Fruit fly (Drosophila melanogaster) whole organism, embryonic: ENCODE results near the gene vsg.

Experiments used
- ATbp ChIP-seq: fragments of 200-800 bp; sonication (Bioruptor generic); optimal IDR thresholded peaks from 2 replicates; lab custom pipeline; 2017; ENCODE audit warnings: missing biosample characterization, mild to moderate bottlenecking, missing genetic modification characterization, missing genetic modification reagents
- Asciz ChIP-seq: fragments of 200-800 bp; sonication (Bioruptor generic); optimal IDR thresholded peaks from 2 replicates; lab custom pipeline; 2017; ENCODE audit warnings: missing biosample characterization, mild to moderate bottlenecking, missing genetic modification characterization, missing genetic modification reagents
- CG10209 ChIP-seq: fragments of 200-800 bp; sonication (Bioruptor generic); optimal IDR thresholded peaks from 3 replicates; lab custom pipeline; 2017; ENCODE audit warnings: missing biosample characterization, mild to moderate bottlenecking, missing genetic modification characterization, missing genetic modification reagents
- CG11093 ChIP-seq: fragments of 200-800 bp; sonication (Bioruptor generic); IDR thresholded peaks from 3 replicates; pipeline ENCODE4 v1.3.6; 2022; ENCODE audit warnings: missing biosample characterization, missing genetic modification characterization
- CG13287 ChIP-seq: fragments of 200-800 bp; sonication (Bioruptor generic); IDR thresholded peaks from 2 replicates; pipeline ENCODE4 v1.3.6; 2022; ENCODE audit warnings: missing biosample characterization, missing genetic modification characterization; ENCODE audit not compliant: partially characterized antibody
- CG13296 ChIP-seq: fragments of 200-800 bp; sonication (Bioruptor generic); optimal IDR thresholded peaks from 3 replicates; lab custom pipeline; 2018; ENCODE audit warnings: missing biosample characterization, mild to moderate bottlenecking, missing genetic modification characterization
- CG14050 ChIP-seq: fragments of 200-800 bp; sonication (Bioruptor generic); IDR thresholded peaks from 3 replicates; pipeline ENCODE4 v1.3.6; 2022; ENCODE audit warnings: missing biosample characterization, missing genetic modification characterization
- CG14667 ChIP-seq: fragments of 200-800 bp; sonication (Bioruptor generic); IDR thresholded peaks from 2 replicates; pipeline ENCODE4 v1.3.6; 2022; ENCODE audit warnings: missing biosample characterization, missing genetic modification characterization
- CG2712 ChIP-seq: fragments of 200-800 bp; optimal IDR thresholded peaks from 3 replicates; lab custom pipeline; 2019; ENCODE audit warnings: missing biosample characterization, mild to moderate bottlenecking, missing genetic modification characterization, moderate library complexity
- CG7357 ChIP-seq: fragments of 200-800 bp; sonication (Bioruptor generic); IDR thresholded peaks from 3 replicates; pipeline ENCODE4 v1.3.6; 2022; ENCODE audit warnings: missing biosample characterization, missing genetic modification characterization
- CG7928 ChIP-seq: fragments of 200-800 bp; sonication (Bioruptor generic); optimal IDR thresholded peaks from 2 replicates; lab custom pipeline; 2017; ENCODE audit warnings: missing biosample characterization, mild to moderate bottlenecking, missing genetic modification characterization
- CG7987 ChIP-seq: fragments of 200-800 bp; sonication (Bioruptor generic); optimal IDR thresholded peaks from 2 replicates; lab custom pipeline; 2018; ENCODE audit warnings: missing biosample characterization, mild to moderate bottlenecking, missing genetic modification characterization, moderate library complexity
- CG8281 ChIP-seq: fragments of 200-800 bp; sonication (Bioruptor generic); optimal IDR thresholded peaks from 2 replicates; lab custom pipeline; 2018; ENCODE audit warnings: missing biosample characterization, mild to moderate bottlenecking, missing genetic modification characterization, moderate library complexity
- CG8478 ChIP-seq: fragments of >200 bp; optimal IDR thresholded peaks from 2 replicates; lab custom pipeline; 2018
- CoRest ChIP-seq: fragments of 200-800 bp; sonication (Bioruptor generic); optimal IDR thresholded peaks from 3 replicates; lab custom pipeline; 2018; ENCODE audit warnings: missing biosample characterization, mild to moderate bottlenecking, missing genetic modification characterization, moderate library complexity
- Dad ChIP-seq: fragments of 200-800 bp; sonication (Bioruptor generic); optimal IDR thresholded peaks from 3 replicates; lab custom pipeline; 2016; ENCODE audit warnings: missing biosample characterization, missing genetic modification characterization
- Dip3 ChIP-seq: fragments of 200-800 bp; sonication (Bioruptor generic); optimal IDR thresholded peaks from 3 replicates; lab custom pipeline; 2016; ENCODE audit warnings: missing biosample characterization, missing genetic modification characterization
- E2f2 ChIP-seq: fragments of 200-800 bp; sonication (Bioruptor generic); IDR thresholded peaks from 2 replicates; pipeline ENCODE4 v1.3.6; 2022; ENCODE audit warnings: missing biosample characterization, missing genetic modification characterization
- Ets97D ChIP-seq: fragments of 200-800 bp; sonication (Bioruptor generic); optimal IDR thresholded peaks from 3 replicates; lab custom pipeline; 2016; ENCODE audit warnings: missing biosample characterization, missing genetic modification characterization
- Gsc ChIP-seq: fragments of 200-800 bp; sonication (Bioruptor generic); IDR thresholded peaks from 2 replicates; pipeline ENCODE4 v1.3.6; 2022; ENCODE audit warnings: missing biosample characterization, missing genetic modification characterization
- H2.0 ChIP-seq: fragments of 200-800 bp; sonication (Bioruptor generic); IDR thresholded peaks from 2 replicates; pipeline ENCODE4 v1.3.6; 2022; ENCODE audit warnings: missing biosample characterization, missing genetic modification characterization
- HLH4C ChIP-seq: fragments of 200-800 bp; sonication (Bioruptor generic); IDR thresholded peaks from 3 replicates; pipeline ENCODE4 v1.3.6; 2022; ENCODE audit warnings: missing biosample characterization, missing genetic modification characterization; ENCODE audit not compliant: partially characterized antibody
- Nf-YC ChIP-seq: fragments of 200-800 bp; optimal IDR thresholded peaks from 3 replicates; lab custom pipeline; 2019; ENCODE audit warnings: missing biosample characterization, mild to moderate bottlenecking, missing genetic modification characterization, moderate library complexity
- Oaz ChIP-seq: fragments of 200-800 bp; sonication (Bioruptor generic); IDR thresholded peaks from 2 replicates; pipeline ENCODE4 v1.3.6; 2022; ENCODE audit warnings: missing biosample characterization, missing genetic modification characterization
- Rfx ChIP-seq: fragments of 200-800 bp; sonication (Bioruptor generic); IDR thresholded peaks from 2 replicates; pipeline ENCODE4 v1.3.6; 2022; ENCODE audit warnings: missing biosample characterization, missing genetic modification characterization
- Rx ChIP-seq: fragments of 200-800 bp; sonication (Bioruptor generic); IDR thresholded peaks from 2 replicates; pipeline ENCODE4 v1.3.6; 2022; ENCODE audit warnings: missing biosample characterization, missing genetic modification characterization
- Sry-β ChIP-seq: fragments of 200-800 bp; sonication (Bioruptor generic); optimal IDR thresholded peaks from 2 replicates; lab custom pipeline; 2018; ENCODE audit warnings: missing biosample characterization, mild to moderate bottlenecking, missing genetic modification characterization, moderate library complexity
- bcd ChIP-seq: fragments of 200-800 bp; sonication (Bioruptor generic); optimal IDR thresholded peaks from 2 replicates; lab custom pipeline; 2017; ENCODE audit warnings: missing biosample characterization, mild to moderate bottlenecking, missing genetic modification characterization
- cg ChIP-seq: fragments of 200-800 bp; sonication (Bioruptor generic); optimal IDR thresholded peaks from 3 replicates; lab custom pipeline; 2019; ENCODE audit warnings: missing biosample characterization, mild to moderate bottlenecking, missing genetic modification characterization, moderate library complexity
- dm ChIP-seq: fragments of 200-800 bp; sonication (Bioruptor generic); optimal IDR thresholded peaks from 3 replicates; lab custom pipeline; 2016; ENCODE audit warnings: missing biosample characterization, missing genetic modification characterization
- eve ChIP-seq, 2 experiments: fragments of >200 bp; optimal IDR thresholded peaks; 2 replicates each; lab custom pipeline; 2017; ENCODE audit warnings: missing biosample characterization in 2 of 2, missing genetic modification characterization in 2 of 2
- gcm2 ChIP-seq: fragments of 200-800 bp; sonication (Bioruptor generic); optimal IDR thresholded peaks from 2 replicates; lab custom pipeline; 2016; ENCODE audit warnings: missing biosample characterization, missing genetic modification characterization
- grau ChIP-seq: fragments of 200-800 bp; optimal IDR thresholded peaks from 3 replicates; lab custom pipeline; 2019; ENCODE audit warnings: missing biosample characterization, mild to moderate bottlenecking, missing genetic modification characterization, moderate library complexity
- gro ChIP-seq: fragments of 200-800 bp; sonication (Bioruptor generic); optimal IDR thresholded peaks from 2 replicates; lab custom pipeline; 2016; ENCODE audit warnings: missing biosample characterization, missing genetic modification characterization
- inv ChIP-seq: fragments of 200-800 bp; sonication (Bioruptor generic); IDR thresholded peaks from 2 replicates; pipeline ENCODE4 v1.3.6; 2022; ENCODE audit warnings: missing biosample characterization, missing genetic modification characterization; ENCODE audit not compliant: partially characterized antibody
- jing ChIP-seq: fragments of 200-800 bp; sonication (Bioruptor generic); optimal IDR thresholded peaks from 2 replicates; lab custom pipeline; 2018; ENCODE audit warnings: missing biosample characterization, mild to moderate bottlenecking, missing genetic modification characterization
- kay ChIP-seq: fragments of 200-800 bp; sonication (Bioruptor generic); optimal IDR thresholded peaks from 2 replicates; lab custom pipeline; 2016; ENCODE audit warnings: missing biosample characterization, missing genetic modification characterization
- nom ChIP-seq: fragments of 200-800 bp; sonication (Bioruptor generic); optimal IDR thresholded peaks from 2 replicates; lab custom pipeline; 2017; ENCODE audit warnings: missing biosample characterization, missing genetic modification characterization, mild to moderate bottlenecking, moderate library complexity, missing genetic modification reagents
- peb ChIP-seq: fragments of 200-800 bp; sonication (Bioruptor generic); IDR thresholded peaks from 2 replicates; pipeline ENCODE4 v1.3.6; 2022; ENCODE audit warnings: missing biosample characterization, missing genetic modification characterization
- row ChIP-seq: fragments of 200-800 bp; sonication (Bioruptor generic); IDR thresholded peaks from 3 replicates; pipeline ENCODE4 v1.3.6; 2022; ENCODE audit warnings: missing biosample characterization, missing genetic modification characterization
- salm ChIP-seq: fragments of 200-800 bp; sonication (Bioruptor generic); optimal IDR thresholded peaks from 2 replicates; lab custom pipeline; 2018; ENCODE audit warnings: missing biosample characterization, mild to moderate bottlenecking, missing genetic modification characterization
- sc ChIP-seq, 3 experiments: fragments of >200 bp in 2 of 3; fragments of 200-800 bp in 1 of 3; sonication (Bioruptor generic) in 1 of 3; optimal IDR thresholded peaks; 2 replicates in 2 of 3; 3 replicates in 1 of 3; lab custom pipeline; 2017; ENCODE audit warnings: mild to moderate bottlenecking in 1 of 3, missing biosample characterization in 1 of 3, missing genetic modification characterization in 1 of 3, missing genetic modification reagents in 1 of 3
- schlank ChIP-seq: fragments of 200-800 bp; sonication (Bioruptor generic); optimal IDR thresholded peaks from 2 replicates; lab custom pipeline; 2018; ENCODE audit warnings: missing biosample characterization, mild to moderate bottlenecking, missing genetic modification characterization
- seq ChIP-seq: fragments of 200-800 bp; sonication (Bioruptor generic); IDR thresholded peaks from 2 replicates; pipeline ENCODE4 v1.3.6; 2022; ENCODE audit warnings: missing biosample characterization, missing genetic modification characterization
- sisA ChIP-seq: fragments of 200-800 bp; sonication (Bioruptor generic); IDR thresholded peaks from 2 replicates; pipeline ENCODE4 v1.3.6; 2022; ENCODE audit warnings: missing biosample characterization, missing genetic modification characterization
- slou ChIP-seq: fragments of 200-800 bp; sonication (Bioruptor generic); optimal IDR thresholded peaks from 3 replicates; lab custom pipeline; 2016; ENCODE audit warnings: missing biosample characterization, missing genetic modification characterization
- slp2 ChIP-seq: fragments of 200-800 bp; sonication (Bioruptor generic); optimal IDR thresholded peaks from 2 replicates; lab custom pipeline; 2016; ENCODE audit warnings: missing biosample characterization, missing genetic modification characterization
- sqz ChIP-seq: fragments of 200-800 bp; sonication (Bioruptor generic); optimal IDR thresholded peaks from 3 replicates; lab custom pipeline; 2018; ENCODE audit warnings: missing biosample characterization, mild to moderate bottlenecking, missing genetic modification characterization
- ttk ChIP-seq: fragments of 200-800 bp; sonication (Bioruptor generic); IDR thresholded peaks from 2 replicates; pipeline ENCODE4 v2.1.2; 2022; ENCODE audit warnings: missing biosample characterization, missing genetic modification characterization
- vfl ChIP-seq: fragments of 200-800 bp; sonication (Bioruptor generic); optimal IDR thresholded peaks from 2 replicates; lab custom pipeline; 2016; ENCODE audit warnings: missing biosample characterization, missing genetic modification characterization
- wek ChIP-seq: fragments of 200-800 bp; sonication (Bioruptor generic); optimal IDR thresholded peaks from 3 replicates; lab custom pipeline; 2018; ENCODE audit warnings: missing biosample characterization, mild to moderate bottlenecking, missing genetic modification characterization, moderate library complexity

Gene vsg

DNA sequence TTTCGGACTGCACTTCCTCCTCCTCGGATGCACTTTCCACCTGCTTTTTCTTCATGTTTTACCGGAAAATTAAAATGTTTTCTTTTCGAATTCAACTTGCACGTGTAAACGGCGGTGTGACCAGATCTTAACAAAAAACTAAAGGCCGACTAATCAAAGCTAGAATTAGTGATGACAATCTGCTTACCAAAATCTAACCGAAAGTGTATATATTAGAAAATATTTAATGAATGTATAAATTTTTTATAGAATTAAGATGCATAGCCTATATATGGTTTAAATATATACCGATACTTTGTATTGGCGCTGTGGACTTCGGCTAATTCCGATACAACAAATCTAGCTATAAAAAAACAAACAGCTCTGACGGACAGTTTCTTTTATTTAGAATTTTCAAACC is 4.8 kb downstream of the vsg start, which contains the start of the genes CG18178 and CG14174 (continued):
- TF ChIP-seq Ets97D (GFP tag; lab: Kevin White, UChicago) (peak; percentile 11), sisA (GFP tag; lab: Robert Waterston, UW) (peak; percentile 58), E2f2 (GFP tag; lab: Robert Waterston, UW) (peak; percentile 56), cg (GFP tag; lab: Kevin White, UChicago) (no peak), dm (peak; percentile 84), peb (GFP tag; lab: Robert Waterston, UW) (no peak), row (GFP tag; lab: Robert Waterston, UW) (peak; percentile 90), gro (GFP tag; lab: Kevin White, UChicago) (no peak), ttk (peak; percentile 49; the same call in 1 of the 2 replicates), Dip3 (GFP tag; lab: Kevin White, UChicago) (no peak), sqz (GFP tag; lab: Kevin White, UChicago) (no peak), Asciz (GFP tag; lab: Kevin White, UChicago) (no peak), salm (tag; lab: Kevin White, UChicago) (no peak), ATbp (GFP tag; lab: Kevin White, UChicago) (peak; percentile 25), CG11093 (GFP tag; lab: Robert Waterston, UW) (no peak; the same call in 2 of the 3 replicates), Sry-β (peak; percentile 96), CG2712 (peak; percentile 85), CG14050 (GFP tag; lab: Robert Waterston, UW) (0 out of 3 replicates have a peak, but pooled peaks have one; percentile 37), bcd (GFP tag; lab: Kevin White, UChicago) (peak; percentile 65), eve (GFP tag; optimal IDR thresholded peaks at IDR 0.05; lab: Kevin White, UChicago) (no peak), Gsc (GFP tag; lab: Robert Waterston, UW) (no peak), HLH4C (GFP tag; lab: Robert Waterston, UW) (no peak), schlank (tag; lab: Kevin White, UChicago) (no peak), slp2 (no peak), jing (GFP tag; lab: Kevin White, UChicago) (peak; percentile 11), grau (tag; lab: Kevin White, UChicago) (peak; percentile 83), Nf-YC (tag; lab: Kevin White, UChicago) (peak; percentile 82), CG7928 (GFP tag; lab: Kevin White, UChicago) (peak; percentile 42), CG7357 (no peak), kay (peak; percentile 39), CG8478 (lab: Kevin White, UChicago) (no peak), CG8281 (peak; percentile 38), gcm2 (GFP tag; lab: Kevin White, UChicago) (no peak), sc (optimal IDR thresholded peaks at IDR 0.05; lab: Kevin White, UChicago) (no peak), sc (GFP tag; optimal IDR thresholded peaks at IDR 0.05; lab: Kevin White, UChicago) (peak; percentile 35), inv (GFP tag; lab: Robert Waterston, UW) (peak; percentile 34; the same call in 1 of the 2 replicates), CG13296 (GFP tag; lab: Kevin White, UChicago) (peak; percentile 71), Dad (GFP tag; lab: Kevin White, UChicago) (no peak), CoRest (tag; lab: Kevin White, UChicago) (peak; percentile 87), CG13287 (GFP tag; lab: Robert Waterston, UW) (peak; percentile 63), nom (peak; percentile 34), slou (no peak), CG10209 (GFP tag; lab: Kevin White, UChicago) (peak; percentile 71), Rfx (peak; percentile 85), Rx (GFP tag; lab: Robert Waterston, UW) (no peak), CG7987 (GFP tag; lab: Kevin White, UChicago) (no peak), H2.0 (GFP tag; lab: Robert Waterston, UW) (peak; percentile 33; the same call in 1 of the 2 replicates), seq (GFP tag; lab: Robert Waterston, UW) (0 out of 2 replicates have a peak, but pooled peaks have one; percentile 20), wek (no peak), Oaz (GFP tag; lab: Robert Waterston, UW) (no peak), vfl (GFP tag; lab: Kevin White, UChicago) (no peak), CG14667 (GFP tag; lab: Robert Waterston, UW) (peak; percentile 55)
